Fruit fly (Drosophila melanogaster) whole organism, embryonic: Measurements from ENCODE around the gene CG13833.

ENCODE experiments used
- Asciz ChIP-seq: fragments of 200-800 bp; sonication (Bioruptor generic); optimal IDR thresholded peaks from 2 replicates; lab custom pipeline; 2017; ENCODE audit warnings: missing biosample characterization, mild to moderate bottlenecking, missing genetic modification characterization, missing genetic modification reagents
- CG10267 ChIP-seq: fragments of 200-800 bp; sonication (Bioruptor generic); optimal IDR thresholded peaks from 2 replicates; lab custom pipeline; 2018; ENCODE audit warnings: missing biosample characterization, mild to moderate bottlenecking, missing genetic modification characterization, moderate library complexity
- CG10321 ChIP-seq: fragments of 200-800 bp; sonication (Bioruptor generic); IDR thresholded peaks from 2 replicates; pipeline ENCODE4 v1.3.6; 2022; ENCODE audit warnings: missing biosample characterization, missing genetic modification characterization
- CG10654 ChIP-seq: fragments of 200-800 bp; sonication (Bioruptor generic); optimal IDR thresholded peaks from 2 replicates; lab custom pipeline; 2016; ENCODE audit warnings: missing biosample characterization, missing genetic modification characterization
- CG11456 ChIP-seq: fragments of 200-800 bp; sonication (Bioruptor generic); IDR thresholded peaks from 3 replicates; pipeline ENCODE4 v1.3.6; 2022; ENCODE audit warnings: missing biosample characterization, missing genetic modification characterization
- CG11695 ChIP-seq: fragments of 200-800 bp; sonication (Bioruptor generic); IDR thresholded peaks from 3 replicates; pipeline ENCODE4 v1.3.6; 2022; ENCODE audit warnings: missing biosample characterization, missing genetic modification characterization
- CG12219 ChIP-seq: fragments of 200-800 bp; sonication (Bioruptor generic); optimal IDR thresholded peaks from 3 replicates; lab custom pipeline; 2018; ENCODE audit warnings: missing biosample characterization, mild to moderate bottlenecking, missing genetic modification characterization
- CG14050 ChIP-seq: fragments of 200-800 bp; sonication (Bioruptor generic); IDR thresholded peaks from 3 replicates; pipeline ENCODE4 v1.3.6; 2022; ENCODE audit warnings: missing biosample characterization, missing genetic modification characterization
- CG14667 ChIP-seq: fragments of 200-800 bp; sonication (Bioruptor generic); IDR thresholded peaks from 2 replicates; pipeline ENCODE4 v1.3.6; 2022; ENCODE audit warnings: missing biosample characterization, missing genetic modification characterization
- CG14965 ChIP-seq: fragments of 200-800 bp; sonication (Bioruptor generic); optimal IDR thresholded peaks from 2 replicates; lab custom pipeline; 2016; ENCODE audit warnings: missing biosample characterization, missing genetic modification characterization, borderline replicate concordance
- CG1792 ChIP-seq: fragments of 200-800 bp; sonication (Bioruptor generic); optimal IDR thresholded peaks from 2 replicates; lab custom pipeline; 2016; ENCODE audit warnings: missing biosample characterization, missing genetic modification characterization
- CG1832 ChIP-seq: fragments of 200-800 bp; sonication (Bioruptor generic); optimal IDR thresholded peaks from 2 replicates; lab custom pipeline; 2017; ENCODE audit warnings: missing biosample characterization, mild to moderate bottlenecking, missing genetic modification characterization, inconsistent platforms
- CG2875 ChIP-seq: fragments of 200-800 bp; sonication (Bioruptor generic); optimal IDR thresholded peaks from 2 replicates; lab custom pipeline; 2017; ENCODE audit warnings: missing biosample characterization, mild to moderate bottlenecking, missing genetic modification characterization, missing genetic modification reagents
- CG31388 ChIP-seq: fragments of 200-800 bp; sonication (Bioruptor generic); optimal IDR thresholded peaks from 2 replicates; lab custom pipeline; 2016; ENCODE audit warnings: missing biosample characterization, missing genetic modification characterization
- CG4820 ChIP-seq: fragments of 200-800 bp; sonication (Bioruptor generic); optimal IDR thresholded peaks from 3 replicates; lab custom pipeline; 2016; ENCODE audit warnings: missing biosample characterization, missing genetic modification characterization
- CG5180 ChIP-seq: fragments of 200-800 bp; sonication (Bioruptor generic); optimal IDR thresholded peaks from 3 replicates; lab custom pipeline; 2017; ENCODE audit warnings: missing biosample characterization, missing genetic modification characterization, mild to moderate bottlenecking, moderate library complexity, missing genetic modification reagents
- CG7271 ChIP-seq: fragments of 200-800 bp; sonication (Bioruptor generic); optimal IDR thresholded peaks from 2 replicates; lab custom pipeline; 2018; ENCODE audit warnings: missing biosample characterization, mild to moderate bottlenecking, missing genetic modification characterization, moderate library complexity
- CG8359 ChIP-seq: fragments of 200-800 bp; sonication (Bioruptor generic); optimal IDR thresholded peaks from 2 replicates; lab custom pipeline; 2017; ENCODE audit warnings: missing biosample characterization, mild to moderate bottlenecking, missing genetic modification characterization, borderline replicate concordance
- Doc3 ChIP-seq: fragments of 200-800 bp; sonication (Bioruptor generic); IDR thresholded peaks from 3 replicates; pipeline ENCODE4 v1.3.6; 2022; ENCODE audit warnings: missing biosample characterization, missing genetic modification characterization; ENCODE audit not compliant: partially characterized antibody
- Elba2 ChIP-seq: fragments of 200-800 bp; sonication (Bioruptor generic); optimal IDR thresholded peaks from 3 replicates; lab custom pipeline; 2016; ENCODE audit warnings: missing biosample characterization, missing genetic modification characterization
- Jarid2 ChIP-seq: fragments of 200-800 bp; sonication (Bioruptor generic); optimal IDR thresholded peaks from 3 replicates; lab custom pipeline; 2017; ENCODE audit warnings: mild to moderate bottlenecking, missing biosample characterization, missing genetic modification reagents, missing genetic modification characterization
- Mrtf ChIP-seq: fragments of 200-800 bp; sonication (Bioruptor generic); IDR thresholded peaks from 3 replicates; pipeline ENCODE4 v1.3.6; 2022; ENCODE audit warnings: missing biosample characterization, missing genetic modification characterization
- Myb ChIP-seq: fragments of 200-800 bp; sonication (Bioruptor generic); optimal IDR thresholded peaks from 2 replicates; lab custom pipeline; 2016; ENCODE audit warnings: missing biosample characterization, missing genetic modification characterization
- Ptx1 ChIP-seq: fragments of 200-800 bp; sonication (Bioruptor generic); IDR thresholded peaks from 2 replicates; pipeline ENCODE4 v1.3.6; 2022; ENCODE audit warnings: missing biosample characterization, missing genetic modification characterization
- Rx ChIP-seq: fragments of 200-800 bp; sonication (Bioruptor generic); IDR thresholded peaks from 2 replicates; pipeline ENCODE4 v1.3.6; 2022; ENCODE audit warnings: missing biosample characterization, missing genetic modification characterization
- caup ChIP-seq: fragments of 200-800 bp; sonication (Bioruptor generic); optimal IDR thresholded peaks from 3 replicates; lab custom pipeline; 2017; ENCODE audit warnings: missing biosample characterization, mild to moderate bottlenecking, missing genetic modification characterization, moderate library complexity; ENCODE audit not compliant: severe bottlenecking
- chif ChIP-seq, 2 experiments: fragments of 200-800 bp; sonication (Bioruptor generic); optimal IDR thresholded peaks; 3 replicates each; lab custom pipeline; 2016; ENCODE audit warnings: missing biosample characterization in 2 of 2, missing genetic modification characterization in 2 of 2
- chinmo ChIP-seq: fragments of 200-800 bp; sonication (Bioruptor generic); IDR thresholded peaks from 4 replicates; pipeline ENCODE4 v1.3.6; 2022; ENCODE audit warnings: missing biosample characterization, missing genetic modification characterization; ENCODE audit not compliant: partially characterized antibody
- crc ChIP-seq: fragments of 200-800 bp; sonication (Bioruptor generic); optimal IDR thresholded peaks from 2 replicates; lab custom pipeline; 2016; ENCODE audit warnings: missing biosample characterization, missing genetic modification characterization
- da ChIP-seq: fragments of 200-800 bp; sonication (Bioruptor generic); optimal IDR thresholded peaks from 2 replicates; lab custom pipeline; 2016; ENCODE audit warnings: missing biosample characterization, missing genetic modification characterization
- dmrt99B ChIP-seq: fragments of 200-800 bp; sonication (Bioruptor generic); optimal IDR thresholded peaks from 2 replicates; lab custom pipeline; 2018; ENCODE audit warnings: missing biosample characterization, mild to moderate bottlenecking, missing genetic modification characterization, moderate library complexity
- fru ChIP-seq: fragments of >200 bp; optimal IDR thresholded peaks from 2 replicates; lab custom pipeline; 2017
- gfzf ChIP-seq: fragments of 200-800 bp; sonication (Bioruptor generic); optimal IDR thresholded peaks from 2 replicates; lab custom pipeline; 2016; ENCODE audit warnings: missing biosample characterization, mild to moderate bottlenecking, missing genetic modification characterization, moderate library complexity
- kni ChIP-seq: fragments of 200-800 bp; sonication (Bioruptor generic); optimal IDR thresholded peaks from 3 replicates; lab custom pipeline; 2017; ENCODE audit warnings: mild to moderate bottlenecking, missing biosample characterization, missing genetic modification reagents, missing genetic modification characterization
- lmd ChIP-seq: fragments of 200-800 bp; sonication (Bioruptor generic); IDR thresholded peaks from 2 replicates; pipeline ENCODE4 v1.3.6; 2022; ENCODE audit warnings: missing biosample characterization, missing genetic modification characterization
- lola ChIP-seq, 3 experiments: fragments of >200 bp in 2 of 3; fragments of 200-800 bp in 1 of 3; sonication (Bioruptor generic) in 1 of 3; optimal IDR thresholded peaks; 2 replicates each; lab custom pipeline; 2017 to 2019; ENCODE audit warnings: missing biosample characterization in 3 of 3, missing genetic modification characterization in 3 of 3, mild to moderate bottlenecking in 1 of 3, moderate library complexity in 1 of 3
- nerfin-1 ChIP-seq: fragments of 200-800 bp; sonication (Bioruptor generic); optimal IDR thresholded peaks from 3 replicates; lab custom pipeline; 2019; ENCODE audit warnings: missing biosample characterization, mild to moderate bottlenecking, missing genetic modification characterization, moderate library complexity
- nmo ChIP-seq: fragments of 200-800 bp; sonication (Bioruptor generic); optimal IDR thresholded peaks from 2 replicates; lab custom pipeline; 2018; ENCODE audit warnings: missing biosample characterization, mild to moderate bottlenecking, missing genetic modification characterization, moderate library complexity
- nom ChIP-seq: fragments of 200-800 bp; sonication (Bioruptor generic); optimal IDR thresholded peaks from 2 replicates; lab custom pipeline; 2017; ENCODE audit warnings: missing biosample characterization, missing genetic modification characterization, mild to moderate bottlenecking, moderate library complexity, missing genetic modification reagents
- oc ChIP-seq: fragments of 200-800 bp; sonication (Bioruptor generic); optimal IDR thresholded peaks from 2 replicates; lab custom pipeline; 2018; ENCODE audit warnings: missing biosample characterization, mild to moderate bottlenecking, missing genetic modification characterization, moderate library complexity
- pan ChIP-seq, 4 experiments: fragments of >200 bp in 3 of 4; fragments of 200-800 bp in 1 of 4; sonication (Bioruptor generic) in 1 of 4; optimal IDR thresholded peaks in 3 of 4; IDR thresholded peaks in 1 of 4; 2 replicates each; pipeline versions ENCODE4 v1.3.6 to Lab custom; 2017 to 2022; ENCODE audit warnings: missing biosample characterization in 2 of 4, missing genetic modification characterization in 2 of 4, mixed read lengths in 1 of 4
- peb ChIP-seq: fragments of 200-800 bp; sonication (Bioruptor generic); IDR thresholded peaks from 2 replicates; pipeline ENCODE4 v1.3.6; 2022; ENCODE audit warnings: missing biosample characterization, missing genetic modification characterization
- sd ChIP-seq: fragments of 200-800 bp; sonication (Bioruptor generic); optimal IDR thresholded peaks from 3 replicates; lab custom pipeline; 2018; ENCODE audit warnings: missing biosample characterization, mild to moderate bottlenecking, missing genetic modification characterization, moderate library complexity
- sima ChIP-seq: fragments of 200-800 bp; sonication (Bioruptor generic); optimal IDR thresholded peaks from 2 replicates; lab custom pipeline; 2016; ENCODE audit warnings: missing biosample characterization, missing genetic modification characterization
- sqz ChIP-seq: fragments of 200-800 bp; sonication (Bioruptor generic); optimal IDR thresholded peaks from 3 replicates; lab custom pipeline; 2018; ENCODE audit warnings: missing biosample characterization, mild to moderate bottlenecking, missing genetic modification characterization
- ssp ChIP-seq: fragments of 200-800 bp; sonication (Bioruptor generic); IDR thresholded peaks from 2 replicates; pipeline ENCODE4 v1.3.6; 2022; ENCODE audit warnings: missing biosample characterization, missing genetic modification characterization
- tin ChIP-seq: fragments of 200-800 bp; sonication (Bioruptor generic); optimal IDR thresholded peaks from 3 replicates; lab custom pipeline; 2016; ENCODE audit warnings: missing biosample characterization, missing genetic modification characterization
- twi ChIP-seq: fragments of 200-800 bp; optimal IDR thresholded peaks from 2 replicates; lab custom pipeline; 2019; ENCODE audit warnings: missing biosample characterization, mild to moderate bottlenecking, missing genetic modification characterization, moderate library complexity
- vnd ChIP-seq: fragments of 200-800 bp; sonication (Bioruptor generic); IDR thresholded peaks from 3 replicates; pipeline ENCODE4 v1.3.6; 2022; ENCODE audit warnings: missing biosample characterization, missing genetic modification characterization; ENCODE audit not compliant: partially characterized antibody

The CG13833 gene

DNA sequence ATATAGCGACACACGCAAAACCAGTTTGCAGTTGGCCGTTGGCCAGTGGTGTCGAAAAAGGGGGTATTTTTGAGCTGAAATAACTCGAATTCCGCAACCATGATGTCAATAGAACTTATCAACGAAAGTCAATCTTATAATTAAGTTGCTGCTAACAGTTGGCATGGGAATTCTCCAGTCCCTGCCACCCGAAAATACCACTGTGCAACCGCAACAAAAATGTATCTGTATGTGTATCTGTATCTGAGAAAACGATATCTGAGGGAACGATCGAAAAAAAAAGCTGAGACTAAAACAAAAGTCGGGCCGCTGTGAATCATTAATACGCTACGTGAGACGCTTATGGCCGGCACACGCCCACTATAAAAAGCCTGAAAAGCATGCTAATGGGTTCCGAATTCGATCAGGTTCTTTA lies 11.2 kb upstream of the CG13833 start (continued):
- TF ChIP-seq CG8359 (GFP tag; lab: Kevin White, UChicago) (no peak), caup (peak; percentile 40), dmrt99B (tag; lab: Kevin White, UChicago) (peak; percentile 32), sqz (GFP tag; lab: Kevin White, UChicago) (no peak), CG31388 (GFP tag; lab: Kevin White, UChicago) (no peak), CG7271 (tag; lab: Kevin White, UChicago) (no peak), CG14667 (GFP tag; lab: Robert Waterston, UW) (0 out of 2 replicates have a peak, but pooled peaks have one; percentile 12), sd (tag; lab: Kevin White, UChicago) (peak; percentile 95), ssp (GFP tag; lab: Robert Waterston, UW) (0 out of 2 replicates have a peak, but pooled peaks have one; percentile 12), Mrtf (GFP tag; lab: Robert Waterston, UW) (peak; percentile 55; the same call in 1 of the 3 replicates), oc (tag; lab: Kevin White, UChicago) (no peak), lola (GFP tag; optimal IDR thresholded peaks at IDR 0.05; lab: Kevin White, UChicago) (no peak), pan (optimal IDR thresholded peaks at IDR 0.05; lab: Kevin White, UChicago) (no peak), pan (GFP tag; optimal IDR thresholded peaks at IDR 0.05 in 1 of 2, IDR thresholded peaks at IDR 0.05 in 1 of 2) (peak in 1 of 2 experiments; percentile 73), fru (lab: Kevin White, UChicago) (no peak), CG14050 (peak; percentile 17; the same call in 1 of the 3 replicates), nerfin-1 (tag; lab: Kevin White, UChicago) (no peak), sima (GFP tag; lab: Kevin White, UChicago) (no peak), Doc3 (GFP tag; lab: Robert Waterston, UW) (no peak), chinmo (GFP tag; lab: Robert Waterston, UW) (peak; percentile 51; the same call in 1 of the 4 replicates), CG5180 (GFP tag; lab: Kevin White, UChicago) (no peak), Ptx1 (GFP tag; lab: Robert Waterston, UW) (peak; percentile 60), peb (GFP tag; lab: Robert Waterston, UW) (no peak), CG14965 (no peak), tin (GFP tag; lab: Kevin White, UChicago) (no peak), CG4820 (no peak), Rx (GFP tag; lab: Robert Waterston, UW) (0 out of 2 replicates have a peak, but pooled peaks have one; percentile 24), crc (GFP tag; lab: Kevin White, UChicago) (no peak), Asciz (GFP tag; lab: Kevin White, UChicago) (no peak), CG2875 (no peak), lmd (peak; percentile 82), Myb (GFP tag; lab: Kevin White, UChicago) (peak; percentile 50), gfzf (GFP tag; lab: Kevin White, UChicago) (no peak), nom (peak; percentile 81), CG10654 (GFP tag; lab: Kevin White, UChicago) (no peak), CG12219 (GFP tag; lab: Kevin White, UChicago) (no peak), CG11695 (GFP tag; lab: Robert Waterston, UW) (peak; percentile 61; the same call in 1 of the 3 replicates), kni (GFP tag; lab: Kevin White, UChicago) (no peak), chif (GFP tag; optimal IDR thresholded peaks at IDR 0.05; lab: Kevin White, UChicago) (peak in 1 of 2 experiments; percentile 5), CG10321 (GFP tag; lab: Robert Waterston, UW) (no peak), da (GFP tag; lab: Kevin White, UChicago) (no peak), vnd (GFP tag; lab: Robert Waterston, UW) (no peak), CG1832 (GFP tag; lab: Kevin White, UChicago) (no peak), CG10267 (no peak), Elba2 (GFP tag; lab: Kevin White, UChicago) (no peak), nmo (GFP tag; lab: Kevin White, UChicago) (peak; percentile 14), CG11456 (GFP tag; lab: Robert Waterston, UW) (peak; percentile 71; the same call in 2 of the 3 replicates), twi (tag; lab: Kevin White, UChicago) (no peak), CG1792 (GFP tag; lab: Kevin White, UChicago) (no peak), Jarid2 (no peak)
